Fruit fly (Drosophila melanogaster): ENCODE results near the gene CG6893.

CG6893 gene

DNA sequence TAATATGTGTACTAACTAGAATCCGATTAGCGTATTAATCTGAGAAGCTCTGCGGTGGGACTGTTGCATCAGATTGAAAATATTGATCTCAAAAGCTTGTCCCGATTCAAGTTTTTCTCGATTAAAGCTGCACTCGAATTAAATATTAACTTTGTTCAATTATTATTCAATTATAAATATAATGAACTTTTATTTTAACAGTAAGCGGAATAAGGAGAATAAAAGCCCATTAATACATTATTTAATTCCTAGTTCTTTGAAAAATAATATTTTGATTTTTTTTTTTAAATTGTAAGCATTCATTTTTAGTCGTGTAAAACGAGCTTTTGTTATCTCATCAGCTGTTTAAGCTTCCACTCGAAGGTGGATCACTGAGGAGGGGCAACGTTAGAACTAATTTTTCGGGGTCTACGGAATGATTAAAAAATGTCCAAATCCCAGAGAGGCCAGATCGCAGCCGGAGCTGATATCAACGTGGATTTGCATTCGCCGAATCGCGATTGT, 18.6 kb upstream of the CG6893 start, which contains the start of the genes GNBP2 and GNBP1:
Gene GNBP2 (minus strand): TSS at position 51 of the 504 bp plus-strand sequence.
Gene GNBP1 (plus strand): TSS at position 438 of the 504 bp plus-strand sequence.
- TF ChIP-seq Rel (GFP tag; optimal IDR thresholded peaks at IDR 0.05): no peak
- TF ChIP-seq Rel (tag; optimal IDR thresholded peaks at IDR 0.05): peak; percentile 40
- no peak for TF ChIP-seq Abd-B (GFP tag; optimal IDR thresholded peaks at IDR 0.05)
- TF ChIP-seq CrebA (GFP tag; optimal IDR thresholded peaks at IDR 0.05; ENCODE audit: borderline replicate concordance): no peak
- peak; percentile 89 for TF ChIP-seq fru (GFP tag; optimal IDR thresholded peaks at IDR 0.05)
- TF ChIP-seq brk (GFP tag; optimal IDR thresholded peaks at IDR 0.05): peak; percentile 91
- TF ChIP-seq usp (GFP tag; optimal IDR thresholded peaks at IDR 0.05): no peak
- no peak for TF ChIP-seq Dfd (GFP tag; optimal IDR thresholded peaks at IDR 0.05)
- no peak for TF ChIP-seq dmrt93B (GFP tag; optimal IDR thresholded peaks at IDR 0.05)
- TF ChIP-seq OdsH (GFP tag; optimal IDR thresholded peaks at IDR 0.05): peak; percentile 93
- no peak for TF ChIP-seq Hr83 (GFP tag; optimal IDR thresholded peaks at IDR 0.05; ENCODE audit: poor library complexity, severe bottlenecking)
- TF ChIP-seq CG32264 (GFP tag; optimal IDR thresholded peaks at IDR 0.05): no peak
- TF ChIP-seq Mio (GFP tag; optimal IDR thresholded peaks at IDR 0.05): no peak
- TF ChIP-seq Myc (optimal IDR thresholded peaks at IDR 0.05): no peak
- TF ChIP-seq h (GFP tag; optimal IDR thresholded peaks at IDR 0.05): peak; percentile 93
- TF ChIP-seq rgr (GFP tag; optimal IDR thresholded peaks at IDR 0.05): peak; percentile 91
- TF ChIP-seq br (GFP tag; optimal IDR thresholded peaks at IDR 0.05): peak; percentile 64
- TF ChIP-seq psq (GFP tag; optimal IDR thresholded peaks at IDR 0.05): peak; percentile 87
- TF ChIP-seq Vsx2 (GFP tag; optimal IDR thresholded peaks at IDR 0.05; ENCODE audit: partially characterized antibody): no peak
- TF ChIP-seq Jra (GFP tag; optimal IDR thresholded peaks at IDR 0.05): peak; percentile 66
- TF ChIP-seq lola (GFP tag; optimal IDR thresholded peaks at IDR 0.05): no peak
- TF ChIP-seq dsf (GFP tag; optimal IDR thresholded peaks at IDR 0.05; ENCODE audit: borderline replicate concordance): peak; percentile 30
- TF ChIP-seq Dif (GFP tag; optimal IDR thresholded peaks at IDR 0.05; ENCODE audit: partially characterized antibody): no peak
- TF ChIP-seq Sp1 (GFP tag; optimal IDR thresholded peaks at IDR 0.05): peak; percentile 90
- TF ChIP-seq dl (GFP tag; optimal IDR thresholded peaks at IDR 0.05; ENCODE audit: insufficient read depth in 1 of 2, partially characterized antibody in 2 of 2): no peak
- TF ChIP-seq jim (GFP tag; optimal IDR thresholded peaks at IDR 0.05): no peak
- TF ChIP-seq ey (GFP tag; optimal IDR thresholded peaks at IDR 0.05): peak; percentile 68
- peak; percentile 71 for TF ChIP-seq sage (GFP tag; optimal IDR thresholded peaks at IDR 0.05)
- peak; percentile 87 for TF ChIP-seq HLH106 (tag; optimal IDR thresholded peaks at IDR 0.05)
- TF ChIP-seq foxo (GFP tag; optimal IDR thresholded peaks at IDR 0.05): peak in 1 of 2 experiments; percentile 93
- TF ChIP-seq Hr78 (GFP tag; optimal IDR thresholded peaks at IDR 0.05): no peak
- no peak for TF ChIP-seq CG9705 (GFP tag; optimal IDR thresholded peaks at IDR 0.05)
- no peak for TF ChIP-seq tai (GFP tag; optimal IDR thresholded peaks at IDR 0.05)
- TF ChIP-seq N (GFP tag; optimal IDR thresholded peaks at IDR 0.05): no peak
- no peak for TF ChIP-seq pan (optimal IDR thresholded peaks at IDR 0.05)
- no peak for TF ChIP-seq sv (GFP tag; optimal IDR thresholded peaks at IDR 0.05)
- TF ChIP-seq GATAd (GFP tag; optimal IDR thresholded peaks at IDR 0.05): peak; percentile 40
- TF ChIP-seq woc (GFP tag; optimal IDR thresholded peaks at IDR 0.05): peak; percentile 55
- TF ChIP-seq Hnf4 (GFP tag; optimal IDR thresholded peaks at IDR 0.05): peak; percentile 80

DNA sequence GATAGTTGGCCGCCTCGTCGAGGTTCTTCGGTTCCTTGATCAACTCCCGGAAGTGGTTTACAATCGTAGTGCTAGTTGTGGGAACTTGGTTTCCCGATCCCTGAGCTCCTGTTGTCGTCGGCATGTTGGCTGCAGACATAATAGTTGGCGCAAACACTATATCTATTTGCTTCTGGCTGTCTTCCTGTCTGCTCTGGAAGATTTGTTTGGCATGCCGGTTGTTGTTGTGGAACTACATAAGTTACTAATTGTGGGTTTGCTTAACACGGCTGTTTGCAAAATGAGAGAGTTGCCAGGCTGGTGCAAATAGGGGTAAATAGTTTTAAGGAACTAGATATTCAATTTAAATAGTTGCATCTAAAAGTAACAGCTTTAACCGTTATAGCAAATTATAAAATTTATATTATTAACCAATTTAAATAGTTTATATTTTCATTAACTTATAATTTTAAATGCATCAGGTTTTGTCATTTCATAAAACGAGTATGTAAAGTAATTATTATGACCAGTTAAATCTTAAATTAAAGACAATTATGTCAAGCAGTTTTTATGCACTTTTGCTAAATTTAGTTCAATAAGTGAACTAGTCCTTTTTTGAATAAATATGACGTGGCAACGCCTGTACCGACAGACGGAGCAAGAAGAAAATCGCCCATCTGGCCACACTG, 12.3 kb upstream of the CG6893 start, which contains the start of the genes Sgf11 and CG32202:
Gene Sgf11 (minus strand): TSS at position 287 of the 668 bp plus-strand sequence.
Gene CG32202 (plus strand): TSS at position 635 of the 668 bp plus-strand sequence.
- TF ChIP-seq GATAd (GFP tag; optimal IDR thresholded peaks at IDR 0.05): peak; percentile 10
- TF ChIP-seq ey (GFP tag; optimal IDR thresholded peaks at IDR 0.05): peak; percentile 8
- no peak for TF ChIP-seq Myc (optimal IDR thresholded peaks at IDR 0.05)
- TF ChIP-seq Hnf4 (GFP tag; optimal IDR thresholded peaks at IDR 0.05): no peak
- TF ChIP-seq woc (GFP tag; optimal IDR thresholded peaks at IDR 0.05): peak; percentile 29
- no peak for TF ChIP-seq dsf (GFP tag; optimal IDR thresholded peaks at IDR 0.05; ENCODE audit: borderline replicate concordance)
- no peak for TF ChIP-seq dmrt93B (GFP tag; optimal IDR thresholded peaks at IDR 0.05)
- TF ChIP-seq Dif (GFP tag; optimal IDR thresholded peaks at IDR 0.05; ENCODE audit: partially characterized antibody): no peak
- no peak for TF ChIP-seq sage (GFP tag; optimal IDR thresholded peaks at IDR 0.05)
- no peak for TF ChIP-seq pan (optimal IDR thresholded peaks at IDR 0.05)
- TF ChIP-seq br (GFP tag; optimal IDR thresholded peaks at IDR 0.05): no peak
- no peak for TF ChIP-seq CG32264 (GFP tag; optimal IDR thresholded peaks at IDR 0.05)
- TF ChIP-seq lola (GFP tag; optimal IDR thresholded peaks at IDR 0.05): no peak
- no peak for TF ChIP-seq CG9705 (GFP tag; optimal IDR thresholded peaks at IDR 0.05)
- peak; percentile 67 for TF ChIP-seq HLH106 (tag; optimal IDR thresholded peaks at IDR 0.05)
- no peak for TF ChIP-seq Abd-B (GFP tag; optimal IDR thresholded peaks at IDR 0.05)
- TF ChIP-seq dl (GFP tag; optimal IDR thresholded peaks at IDR 0.05; ENCODE audit: insufficient read depth in 1 of 2, partially characterized antibody in 2 of 2): no peak
- peak in 1 of 2 experiments; percentile 66 for TF ChIP-seq foxo (GFP tag; optimal IDR thresholded peaks at IDR 0.05)
- TF ChIP-seq Vsx2 (GFP tag; optimal IDR thresholded peaks at IDR 0.05; ENCODE audit: partially characterized antibody): no peak
- no peak for TF ChIP-seq Mio (GFP tag; optimal IDR thresholded peaks at IDR 0.05)
- no peak for TF ChIP-seq Rel (GFP tag; optimal IDR thresholded peaks at IDR 0.05)
- TF ChIP-seq Rel (tag; optimal IDR thresholded peaks at IDR 0.05): peak; percentile 9
- no peak for TF ChIP-seq brk (GFP tag; optimal IDR thresholded peaks at IDR 0.05)
- no peak for TF ChIP-seq Hr83 (GFP tag; optimal IDR thresholded peaks at IDR 0.05; ENCODE audit: poor library complexity, severe bottlenecking)
- peak; percentile 55 for TF ChIP-seq rgr (GFP tag; optimal IDR thresholded peaks at IDR 0.05)
- no peak for TF ChIP-seq fru (GFP tag; optimal IDR thresholded peaks at IDR 0.05)
- TF ChIP-seq Hr78 (GFP tag; optimal IDR thresholded peaks at IDR 0.05): no peak
- no peak for TF ChIP-seq jim (GFP tag; optimal IDR thresholded peaks at IDR 0.05)
- no peak for TF ChIP-seq h (GFP tag; optimal IDR thresholded peaks at IDR 0.05)
- TF ChIP-seq sv (GFP tag; optimal IDR thresholded peaks at IDR 0.05): no peak
- no peak for TF ChIP-seq CrebA (GFP tag; optimal IDR thresholded peaks at IDR 0.05; ENCODE audit: borderline replicate concordance)
- TF ChIP-seq OdsH (GFP tag; optimal IDR thresholded peaks at IDR 0.05): peak; percentile 24
- TF ChIP-seq Jra (GFP tag; optimal IDR thresholded peaks at IDR 0.05): peak; percentile 11
- no peak for TF ChIP-seq N (GFP tag; optimal IDR thresholded peaks at IDR 0.05)
- TF ChIP-seq usp (GFP tag; optimal IDR thresholded peaks at IDR 0.05): no peak
- peak; percentile 61 for TF ChIP-seq Sp1 (GFP tag; optimal IDR thresholded peaks at IDR 0.05)
- TF ChIP-seq tai (GFP tag; optimal IDR thresholded peaks at IDR 0.05): no peak
- TF ChIP-seq psq (GFP tag; optimal IDR thresholded peaks at IDR 0.05): peak; percentile 66

All from whole organism, wandering third instar larva.